Worm (Caenorhabditis elegans): ENCODE data around the gene srt-4.

DNA sequence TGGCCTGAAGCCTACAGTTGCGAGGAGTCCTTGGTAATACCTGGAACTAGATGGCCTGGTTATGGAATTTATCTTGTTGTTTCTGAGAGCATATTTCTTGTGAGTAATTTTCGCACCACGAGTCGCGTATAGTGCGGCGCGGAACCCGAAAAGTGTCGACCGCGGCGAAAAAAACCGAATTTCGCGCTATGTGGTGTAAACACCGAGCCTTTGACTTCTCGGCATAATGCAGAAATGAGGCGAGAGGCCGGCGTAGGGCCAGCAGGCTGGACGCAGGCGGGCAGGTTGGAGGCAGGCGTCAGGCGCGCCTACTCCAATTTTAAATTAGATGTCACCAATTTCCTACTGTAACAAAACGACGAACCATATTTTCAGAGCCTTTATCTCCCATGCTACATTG, 2.0 kb upstream of the srt-4 start:
- TF ChIP-seq ets-4 (tag; optimal IDR thresholded peaks at IDR 0.05) (no peak), dve-1 (tag; optimal IDR thresholded peaks at IDR 0.05) (no peak), sdc-2 (tag; optimal IDR thresholded peaks at IDR 0.05) (no peak), ceh-22 (tag; optimal IDR thresholded peaks at IDR 0.05) (no peak)

Measured in whole organism, late embryonic.